Fruit fly (Drosophila melanogaster) whole organism, embryonic: ENCODE measurements around the gene Obp99b.
A peak's percentile ranks its signal among the peaks of the same experiment; 100 is the strongest.

Source experiments
- Bgb ChIP-seq: fragments of 200-800 bp; sonication (Bioruptor generic); IDR thresholded peaks from 2 replicates; pipeline ENCODE4 v1.3.6; 2022; ENCODE audit warnings: missing biosample characterization, missing genetic modification characterization; ENCODE audit not compliant: partially characterized antibody
- CG11560 ChIP-seq: fragments of 200-800 bp; sonication (Bioruptor generic); IDR thresholded peaks from 3 replicates; pipeline ENCODE4 v1.3.6; 2022; ENCODE audit warnings: missing biosample characterization, missing genetic modification characterization
- CG12155 ChIP-seq: fragments of 200-800 bp; sonication (Bioruptor generic); optimal IDR thresholded peaks from 3 replicates; lab custom pipeline; 2016; ENCODE audit warnings: missing biosample characterization, missing genetic modification characterization
- CG12236 ChIP-seq: fragments of 200-800 bp; sonication (Bioruptor generic); optimal IDR thresholded peaks from 2 replicates; lab custom pipeline; 2016; ENCODE audit warnings: missing biosample characterization, missing genetic modification characterization
- CG13287 ChIP-seq: fragments of 200-800 bp; sonication (Bioruptor generic); IDR thresholded peaks from 2 replicates; pipeline ENCODE4 v1.3.6; 2022; ENCODE audit warnings: missing biosample characterization, missing genetic modification characterization; ENCODE audit not compliant: partially characterized antibody
- CG14860 ChIP-seq: fragments of 200-800 bp; sonication (Bioruptor generic); IDR thresholded peaks from 3 replicates; pipeline ENCODE4 v1.3.6; 2022; ENCODE audit warnings: missing biosample characterization, missing genetic modification characterization; ENCODE audit not compliant: partially characterized antibody
- CG15479 ChIP-seq: fragments of 200-800 bp; sonication (Bioruptor generic); optimal IDR thresholded peaks from 3 replicates; lab custom pipeline; 2019; ENCODE audit warnings: missing biosample characterization, mild to moderate bottlenecking, missing genetic modification characterization, moderate library complexity
- CG16779 ChIP-seq: fragments of 200-800 bp; sonication (Bioruptor generic); IDR thresholded peaks from 2 replicates; pipeline ENCODE4 v1.3.6; 2022; ENCODE audit warnings: missing biosample characterization, missing genetic modification characterization
- CG17361 ChIP-seq: fragments of 200-800 bp; sonication (Bioruptor generic); IDR thresholded peaks from 3 replicates; pipeline ENCODE4 v1.3.6; 2022; ENCODE audit warnings: missing biosample characterization, missing genetic modification characterization
- CG33213 ChIP-seq: fragments of 200-800 bp; sonication (Bioruptor generic); optimal IDR thresholded peaks from 3 replicates; lab custom pipeline; 2016; ENCODE audit warnings: missing biosample characterization, missing genetic modification characterization
- CG3407 ChIP-seq: fragments of 200-800 bp; sonication (Bioruptor generic); optimal IDR thresholded peaks from 2 replicates; lab custom pipeline; 2018; ENCODE audit warnings: missing biosample characterization, mild to moderate bottlenecking, missing genetic modification characterization
- CG4282 ChIP-seq: fragments of 200-800 bp; sonication (Bioruptor generic); optimal IDR thresholded peaks from 2 replicates; lab custom pipeline; 2016; ENCODE audit warnings: missing biosample characterization, missing genetic modification characterization
- CG6254 ChIP-seq: fragments of 200-800 bp; sonication (Bioruptor generic); optimal IDR thresholded peaks from 3 replicates; lab custom pipeline; 2017; ENCODE audit warnings: mild to moderate bottlenecking, missing biosample characterization, missing genetic modification reagents, missing genetic modification characterization
- CG6854 ChIP-seq: fragments of 200-800 bp; sonication (Bioruptor generic); optimal IDR thresholded peaks from 3 replicates; lab custom pipeline; 2017; ENCODE audit warnings: missing biosample characterization, mild to moderate bottlenecking, missing genetic modification characterization
- CG7271 ChIP-seq: fragments of 200-800 bp; sonication (Bioruptor generic); optimal IDR thresholded peaks from 2 replicates; lab custom pipeline; 2018; ENCODE audit warnings: missing biosample characterization, mild to moderate bottlenecking, missing genetic modification characterization, moderate library complexity
- CG8944 ChIP-seq: fragments of 200-800 bp; sonication (Bioruptor generic); optimal IDR thresholded peaks from 3 replicates; lab custom pipeline; 2016; ENCODE audit warnings: missing biosample characterization, missing genetic modification characterization
- CG9876 ChIP-seq: fragments of 200-800 bp; sonication (Bioruptor generic); optimal IDR thresholded peaks from 2 replicates; lab custom pipeline; 2016; ENCODE audit warnings: missing biosample characterization, missing genetic modification characterization
- Chrac-16 ChIP-seq: fragments of 200-800 bp; sonication (Bioruptor generic); optimal IDR thresholded peaks from 3 replicates; lab custom pipeline; 2016; ENCODE audit warnings: missing biosample characterization, missing genetic modification characterization
- Dfd ChIP-seq, 2 experiments: fragments of >200 bp; optimal IDR thresholded peaks; 2 replicates each; lab custom pipeline; 2017; ENCODE audit warnings: missing biosample characterization in 2 of 2, missing genetic modification characterization in 2 of 2
- Spps ChIP-seq: fragments of 200-800 bp; sonication (Bioruptor generic); optimal IDR thresholded peaks from 2 replicates; lab custom pipeline; 2018; ENCODE audit warnings: missing biosample characterization, mild to moderate bottlenecking, missing genetic modification characterization
- Stat92E ChIP-seq, 3 experiments: fragments of >200 bp in 2 of 3; fragments of 200-800 bp in 1 of 3; sonication (Bioruptor generic) in 1 of 3; optimal IDR thresholded peaks; 2 replicates each; lab custom pipeline; 2017 to 2019; ENCODE audit warnings: missing biosample characterization in 3 of 3, missing genetic modification characterization in 3 of 3, mild to moderate bottlenecking in 1 of 3, moderate library complexity in 1 of 3
- TFAM ChIP-seq: fragments of 200-800 bp; sonication (Bioruptor generic); optimal IDR thresholded peaks from 2 replicates; lab custom pipeline; 2017; ENCODE audit warnings: missing biosample characterization, missing genetic modification characterization, inconsistent platforms
- Tbp ChIP-seq: fragments of >200 bp; optimal IDR thresholded peaks from 2 replicates; lab custom pipeline; 2018; ENCODE audit warnings: missing biosample characterization, missing genetic modification characterization
- Trl ChIP-seq, 3 experiments: fragments of >200 bp in 2 of 3; fragments of 200-800 bp in 1 of 3; sonication (Bioruptor generic) in 1 of 3; optimal IDR thresholded peaks; 2 replicates in 1 of 3; 3 replicates in 2 of 3; lab custom pipeline; 2016 to 2017; ENCODE audit warnings: missing biosample characterization in 1 of 3, missing genetic modification characterization in 1 of 3
- YL-1 ChIP-seq: fragments of 200-800 bp; sonication (Bioruptor generic); optimal IDR thresholded peaks from 3 replicates; lab custom pipeline; 2017; ENCODE audit warnings: missing biosample characterization, mild to moderate bottlenecking, missing genetic modification characterization
- btn ChIP-seq: fragments of 200-800 bp; sonication (Bioruptor generic); optimal IDR thresholded peaks from 2 replicates; lab custom pipeline; 2016; ENCODE audit warnings: missing biosample characterization, missing genetic modification characterization
- cato ChIP-seq: fragments of 200-800 bp; sonication (Bioruptor generic); optimal IDR thresholded peaks from 2 replicates; lab custom pipeline; 2016; ENCODE audit warnings: missing biosample characterization, missing genetic modification characterization, borderline replicate concordance
- chinmo ChIP-seq: fragments of 200-800 bp; sonication (Bioruptor generic); IDR thresholded peaks from 4 replicates; pipeline ENCODE4 v1.3.6; 2022; ENCODE audit warnings: missing biosample characterization, missing genetic modification characterization; ENCODE audit not compliant: partially characterized antibody
- ci ChIP-seq: fragments of 200-800 bp; sonication (Bioruptor generic); IDR thresholded peaks from 3 replicates; pipeline ENCODE4 v1.3.6; 2022; ENCODE audit warnings: missing biosample characterization, missing genetic modification characterization
- crol ChIP-seq: fragments of 200-800 bp; sonication (Bioruptor generic); IDR thresholded peaks from 2 replicates; pipeline ENCODE4 v1.3.6; 2022; ENCODE audit warnings: missing biosample characterization, missing genetic modification characterization
- dan ChIP-seq: fragments of 200-800 bp; sonication (Bioruptor generic); IDR thresholded peaks from 2 replicates; pipeline ENCODE4 v1.3.6; 2022; ENCODE audit warnings: missing biosample characterization, missing genetic modification characterization
- en ChIP-seq: fragments of 200-800 bp; sonication (Bioruptor generic); optimal IDR thresholded peaks from 2 replicates; lab custom pipeline; 2016; ENCODE audit warnings: missing biosample characterization, missing genetic modification characterization
- fu2 ChIP-seq: fragments of 200-800 bp; sonication (Bioruptor generic); optimal IDR thresholded peaks from 2 replicates; lab custom pipeline; 2016; ENCODE audit warnings: missing biosample characterization, missing genetic modification characterization
- hbn ChIP-seq: fragments of 200-800 bp; sonication (Bioruptor generic); IDR thresholded peaks from 2 replicates; pipeline ENCODE4 v1.3.6; 2022; ENCODE audit warnings: missing biosample characterization, missing genetic modification characterization; ENCODE audit not compliant: partially characterized antibody
- nom ChIP-seq: fragments of 200-800 bp; sonication (Bioruptor generic); optimal IDR thresholded peaks from 2 replicates; lab custom pipeline; 2017; ENCODE audit warnings: missing biosample characterization, missing genetic modification characterization, mild to moderate bottlenecking, moderate library complexity, missing genetic modification reagents
- odd ChIP-seq: fragments of 200-800 bp; sonication (Bioruptor generic); optimal IDR thresholded peaks from 2 replicates; lab custom pipeline; 2017; ENCODE audit warnings: missing biosample characterization, mild to moderate bottlenecking, missing genetic modification characterization
- pan ChIP-seq, 4 experiments: fragments of >200 bp in 3 of 4; fragments of 200-800 bp in 1 of 4; sonication (Bioruptor generic) in 1 of 4; optimal IDR thresholded peaks in 3 of 4; IDR thresholded peaks in 1 of 4; 2 replicates each; pipeline versions ENCODE4 v1.3.6 to Lab custom; 2017 to 2022; ENCODE audit warnings: missing biosample characterization in 2 of 4, missing genetic modification characterization in 2 of 4, mixed read lengths in 1 of 4
- pfk ChIP-seq: fragments of 200-800 bp; sonication (Bioruptor generic); optimal IDR thresholded peaks from 2 replicates; lab custom pipeline; 2018; ENCODE audit warnings: missing biosample characterization, mild to moderate bottlenecking, missing genetic modification characterization, moderate library complexity
- pzg ChIP-seq: fragments of 200-800 bp; sonication (Bioruptor generic); optimal IDR thresholded peaks from 3 replicates; lab custom pipeline; 2018; ENCODE audit warnings: missing biosample characterization, mild to moderate bottlenecking, missing genetic modification characterization, moderate library complexity
- sd ChIP-seq: fragments of 200-800 bp; sonication (Bioruptor generic); optimal IDR thresholded peaks from 3 replicates; lab custom pipeline; 2018; ENCODE audit warnings: missing biosample characterization, mild to moderate bottlenecking, missing genetic modification characterization, moderate library complexity
- sens-2 ChIP-seq: fragments of 200-800 bp; sonication (Bioruptor generic); IDR thresholded peaks from 2 replicates; pipeline ENCODE4 v1.3.6; 2022; ENCODE audit warnings: missing biosample characterization, missing genetic modification characterization
- slp2 ChIP-seq: fragments of 200-800 bp; sonication (Bioruptor generic); optimal IDR thresholded peaks from 2 replicates; lab custom pipeline; 2016; ENCODE audit warnings: missing biosample characterization, missing genetic modification characterization
- sob ChIP-seq: fragments of 200-800 bp; sonication (Bioruptor generic); IDR thresholded peaks from 2 replicates; pipeline ENCODE4 v1.3.6; 2022; ENCODE audit warnings: missing biosample characterization, missing genetic modification characterization
- stwl ChIP-seq: fragments of 200-800 bp; sonication (Bioruptor generic); optimal IDR thresholded peaks from 3 replicates; lab custom pipeline; 2018; ENCODE audit warnings: missing biosample characterization, mild to moderate bottlenecking, missing genetic modification characterization, moderate library complexity
- sug ChIP-seq: fragments of 200-800 bp; optimal IDR thresholded peaks from 2 replicates; lab custom pipeline; 2019; ENCODE audit warnings: missing biosample characterization, mild to moderate bottlenecking, missing genetic modification characterization, moderate library complexity
- twi ChIP-seq: fragments of 200-800 bp; optimal IDR thresholded peaks from 2 replicates; lab custom pipeline; 2019; ENCODE audit warnings: missing biosample characterization, mild to moderate bottlenecking, missing genetic modification characterization, moderate library complexity
- wek ChIP-seq: fragments of 200-800 bp; sonication (Bioruptor generic); optimal IDR thresholded peaks from 3 replicates; lab custom pipeline; 2018; ENCODE audit warnings: missing biosample characterization, mild to moderate bottlenecking, missing genetic modification characterization, moderate library complexity
- zfh1 ChIP-seq: fragments of 200-800 bp; sonication (Bioruptor generic); IDR thresholded peaks from 3 replicates; pipeline ENCODE4 v1.3.6; 2022; ENCODE audit warnings: missing biosample characterization, missing genetic modification characterization

The Obp99b gene

DNA sequence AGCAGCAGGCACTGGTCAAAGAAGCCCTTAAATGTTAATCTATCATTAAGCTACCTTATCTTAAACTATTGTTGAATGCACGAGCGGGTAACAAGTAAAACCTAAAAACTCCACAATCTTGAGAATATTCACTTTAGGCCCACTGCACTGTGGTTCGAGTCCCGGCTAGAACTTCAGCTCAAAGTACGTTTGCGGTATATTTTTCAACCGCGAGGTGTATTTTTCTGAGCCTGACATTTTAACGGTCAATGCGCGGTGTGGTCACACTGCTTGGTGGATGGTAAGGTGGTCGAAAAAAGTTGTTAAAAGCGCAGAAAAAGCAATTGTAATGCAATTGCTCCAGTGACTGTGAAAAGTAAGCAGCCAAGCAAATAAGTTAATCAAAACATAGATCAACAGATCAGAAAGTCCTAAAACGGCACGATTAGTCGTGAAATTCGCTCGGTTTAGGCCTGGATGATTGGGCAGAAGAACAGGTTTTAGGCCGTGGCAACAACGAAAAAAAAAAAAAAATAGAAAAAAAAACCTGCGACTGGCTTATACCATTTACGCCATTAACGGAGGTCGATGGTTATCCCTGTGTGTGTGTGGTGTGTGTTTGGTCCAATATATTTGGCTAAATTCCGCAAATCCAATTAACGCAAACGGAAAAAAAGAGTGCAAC, 9.0 kb upstream of the Obp99b start, which contains the start of gene Kul (continued):
- TF ChIP-seq sd (tag; lab: Kevin White, UChicago) (no peak), Bgb (GFP tag; lab: Robert Waterston, UW) (peak; percentile 26; the same call in 1 of the 2 replicates), twi (tag; lab: Kevin White, UChicago) (no peak), stwl (tag; lab: Kevin White, UChicago) (peak; percentile 90), slp2 (GFP tag; lab: Kevin White, UChicago) (no peak), CG12155 (peak; percentile 12), YL-1 (no peak), CG9876 (GFP tag; lab: Kevin White, UChicago) (no peak), Tbp (GFP tag; lab: Kevin White, UChicago) (no peak), nom (peak; percentile 91), CG8944 (GFP tag; lab: Kevin White, UChicago) (no peak), Trl (optimal IDR thresholded peaks at IDR 0.05; lab: Kevin White, UChicago) (no peak), Trl (GFP tag; optimal IDR thresholded peaks at IDR 0.05; lab: Kevin White, UChicago) (no peak), chinmo (GFP tag; lab: Robert Waterston, UW) (no peak), pan (optimal IDR thresholded peaks at IDR 0.05; lab: Kevin White, UChicago) (no peak), pan (GFP tag; optimal IDR thresholded peaks at IDR 0.05 in 1 of 2, IDR thresholded peaks at IDR 0.05 in 1 of 2) (peak in 1 of 2 experiments; percentile 36), CG7271 (no peak), sug (tag; lab: Kevin White, UChicago) (no peak), pzg (GFP tag; lab: Kevin White, UChicago) (peak; percentile 82), CG13287 (GFP tag; lab: Robert Waterston, UW) (peak; percentile 20; the same call in 1 of the 2 replicates), dan (GFP tag; lab: Robert Waterston, UW) (no peak), Spps (tag; lab: Kevin White, UChicago) (no peak), CG14860 (no peak), fu2 (GFP tag; lab: Kevin White, UChicago) (no peak), crol (GFP tag; lab: Robert Waterston, UW) (no peak), sens-2 (no peak), CG4282 (GFP tag; lab: Kevin White, UChicago) (peak; percentile 93), wek (GFP tag; lab: Kevin White, UChicago) (no peak), pfk (GFP tag; lab: Kevin White, UChicago) (no peak), CG16779 (GFP tag; lab: Robert Waterston, UW) (no peak), CG3407 (GFP tag; lab: Kevin White, UChicago) (no peak), zfh1 (GFP tag; lab: Robert Waterston, UW) (peak; percentile 64), cato (GFP tag; lab: Kevin White, UChicago) (no peak), CG6854 (no peak), Dfd (GFP tag; optimal IDR thresholded peaks at IDR 0.05; lab: Kevin White, UChicago) (no peak), TFAM (GFP tag; lab: Kevin White, UChicago) (no peak), CG12236 (GFP tag; lab: Kevin White, UChicago) (no peak), odd (no peak), Chrac-16 (GFP tag; lab: Kevin White, UChicago) (peak; percentile 1), CG33213 (GFP tag; lab: Kevin White, UChicago) (peak; percentile 39), CG11560 (tag; lab: Robert Waterston, UW) (no peak), btn (no peak), Stat92E (GFP tag; optimal IDR thresholded peaks at IDR 0.05; lab: Kevin White, UChicago) (no peak), hbn (GFP tag; lab: Robert Waterston, UW) (no peak), en (no peak), CG17361 (GFP tag; lab: Robert Waterston, UW) (no peak), sob (GFP tag; lab: Robert Waterston, UW) (peak; percentile 44), CG6254 (GFP tag; lab: Kevin White, UChicago) (no peak), ci (0 out of 3 replicates have a peak, but pooled peaks have one; percentile 18), CG15479 (GFP tag; lab: Kevin White, UChicago) (no peak)
